Worm (Caenorhabditis elegans): Measurements from ENCODE around the gene C14A6.13.

The C14A6.13 gene

ce11 chrV:18162568-18162967 is 1.4 kb upstream of the C14A6.13 start, which contains the start of gene C14A6.12:
Gene C14A6.12 (minus strand): TSS chrV:18162668.
- TF ChIP-seq B0310.2 (tag; optimal IDR thresholded peaks at IDR 0.05) (no peak), ets-7 (tag; optimal IDR thresholded peaks at IDR 0.05) (no peak), flt-1 (GFP tag; IDR thresholded peaks at IDR 0.05) (no peak), tra-4 (tag; optimal IDR thresholded peaks at IDR 0.05) (no peak), aly-1 (tag; optimal IDR thresholded peaks at IDR 0.05) (no peak), hmg-4 (GFP tag; optimal IDR thresholded peaks at IDR 0.05) (no peak)

ce11 chrV:18158172-18158571 is 3.0 kb downstream of the C14A6.13 start:
- TF ChIP-seq hmbx-1 (tag; optimal IDR thresholded peaks at IDR 0.05) = no peak
- TF ChIP-seq tbx-37 (GFP tag; conservative IDR thresholded peaks at IDR 0.05) = no peak
- no peak for TF ChIP-seq scrt-1 (GFP tag; IDR thresholded peaks at IDR 0.05)
- no peak for TF ChIP-seq pes-1 (GFP tag; IDR thresholded peaks at IDR 0.05)
- TF ChIP-seq sea-1 (GFP tag; conservative IDR thresholded peaks at IDR 0.05) = no peak

ce11 chrV:18157707-18158106 is 3.4 kb downstream of the C14A6.13 start, which contains the start of gene clec-48:
Gene clec-48 (plus strand): TSS chrV:18158026.
- no peak for TF ChIP-seq hmbx-1 (tag; optimal IDR thresholded peaks at IDR 0.05)

ce11 chrV:18146077-18146476 is 15.1 kb downstream of the C14A6.13 start, which contains the start of gene C14A6.3:
Gene C14A6.3 (plus strand): TSS chrV:18146377.
- TF ChIP-seq pes-1 (GFP tag; IDR thresholded peaks at IDR 0.05) (no peak), scrt-1 (GFP tag; IDR thresholded peaks at IDR 0.05) (no peak), flt-1 (GFP tag; IDR thresholded peaks at IDR 0.05) (no peak), F13C5.2 (tag; optimal IDR thresholded peaks at IDR 0.05) (no peak), tra-4 (tag; optimal IDR thresholded peaks at IDR 0.05) (no peak), hnd-1 (tag; optimal IDR thresholded peaks at IDR 0.05) (no peak), sea-1 (GFP tag; conservative IDR thresholded peaks at IDR 0.05) (no peak), B0310.2 (tag; optimal IDR thresholded peaks at IDR 0.05) (no peak), ama-1 (optimal IDR thresholded peaks at IDR 0.05) (no peak), ets-7 (tag; optimal IDR thresholded peaks at IDR 0.05) (no peak), hmbx-1 (tag; optimal IDR thresholded peaks at IDR 0.05) (no peak), tbx-11 (GFP tag; IDR thresholded peaks at IDR 0.05) (no peak), ceh-13 (GFP tag; optimal IDR thresholded peaks at IDR 0.05) (no peak), hmg-4 (GFP tag; optimal IDR thresholded peaks at IDR 0.05) (no peak), aly-1 (tag; optimal IDR thresholded peaks at IDR 0.05) (no peak), ceh-36 (tag; optimal IDR thresholded peaks at IDR 0.05) (no peak), tbx-37 (GFP tag; conservative IDR thresholded peaks at IDR 0.05) (no peak)

ce11 chrV:18144442-18144841 is 16.7 kb downstream of the C14A6.13 start:
- TF ChIP-seq hnd-1 (tag; optimal IDR thresholded peaks at IDR 0.05) (no peak), hmbx-1 (tag; optimal IDR thresholded peaks at IDR 0.05) (no peak), F13C5.2 (tag; optimal IDR thresholded peaks at IDR 0.05) (no peak), aly-1 (tag; optimal IDR thresholded peaks at IDR 0.05) (no peak), sea-1 (GFP tag; conservative IDR thresholded peaks at IDR 0.05) (no peak), ama-1 (optimal IDR thresholded peaks at IDR 0.05) (no peak), ets-7 (tag; optimal IDR thresholded peaks at IDR 0.05) (no peak), B0310.2 (tag; optimal IDR thresholded peaks at IDR 0.05) (no peak), tbx-37 (GFP tag; conservative IDR thresholded peaks at IDR 0.05) (no peak), pes-1 (GFP tag; IDR thresholded peaks at IDR 0.05) (no peak), ceh-36 (tag; optimal IDR thresholded peaks at IDR 0.05) (no peak), ceh-13 (GFP tag; optimal IDR thresholded peaks at IDR 0.05) (no peak), tra-4 (tag; optimal IDR thresholded peaks at IDR 0.05) (no peak), hmg-4 (GFP tag; optimal IDR thresholded peaks at IDR 0.05) (no peak), flt-1 (GFP tag; IDR thresholded peaks at IDR 0.05) (no peak), tbx-11 (GFP tag; IDR thresholded peaks at IDR 0.05) (no peak), scrt-1 (GFP tag; IDR thresholded peaks at IDR 0.05) (no peak)

- TF ChIP-seq scrt-1 (GFP tag; IDR thresholded peaks at IDR 0.05) (no peak), ceh-36 (tag; optimal IDR thresholded peaks at IDR 0.05) (no peak), hmbx-1 (tag; optimal IDR thresholded peaks at IDR 0.05) (no peak), B0310.2 (tag; optimal IDR thresholded peaks at IDR 0.05) (no peak), hmg-4 (GFP tag; optimal IDR thresholded peaks at IDR 0.05) (no peak), sea-1 (GFP tag; conservative IDR thresholded peaks at IDR 0.05) (no peak), tbx-37 (GFP tag; conservative IDR thresholded peaks at IDR 0.05) (no peak), pes-1 (GFP tag; IDR thresholded peaks at IDR 0.05) (no peak), ceh-13 (GFP tag; optimal IDR thresholded peaks at IDR 0.05) (no peak), tbx-11 (GFP tag; IDR thresholded peaks at IDR 0.05) (no peak), tra-4 (tag; optimal IDR thresholded peaks at IDR 0.05) (no peak), ama-1 (optimal IDR thresholded peaks at IDR 0.05) (no peak)
Observed at ce11 chrV:18143445-18143844, 17.7 kb downstream of the C14A6.13 start, which contains the start of gene Y37H2A.14. Gene Y37H2A.14 (plus strand): TSS chrV:18143745.

- TF ChIP-seq tbx-37 (GFP tag; conservative IDR thresholded peaks at IDR 0.05) = no peak
- no peak for TF ChIP-seq hmbx-1 (tag; optimal IDR thresholded peaks at IDR 0.05)
- TF ChIP-seq ceh-13 (GFP tag; optimal IDR thresholded peaks at IDR 0.05) = no peak
- no peak for TF ChIP-seq flt-1 (GFP tag; IDR thresholded peaks at IDR 0.05)
Observed at ce11 chrV:18142549-18142948, 18.6 kb downstream of the C14A6.13 start, which contains the start of gene Y37H2A.13. Gene Y37H2A.13 (plus strand): TSS chrV:18142849.

- no peak for TF ChIP-seq hmg-4 (GFP tag; optimal IDR thresholded peaks at IDR 0.05)
- TF ChIP-seq flt-1 (GFP tag; IDR thresholded peaks at IDR 0.05) = no peak
- no peak for TF ChIP-seq pes-1 (GFP tag; IDR thresholded peaks at IDR 0.05)
- no peak for TF ChIP-seq hnd-1 (tag; optimal IDR thresholded peaks at IDR 0.05)
- no peak for TF ChIP-seq sea-1 (GFP tag; conservative IDR thresholded peaks at IDR 0.05)
- no peak for TF ChIP-seq scrt-1 (GFP tag; IDR thresholded peaks at IDR 0.05)
- no peak for TF ChIP-seq F13C5.2 (tag; optimal IDR thresholded peaks at IDR 0.05)
- TF ChIP-seq B0310.2 (tag; optimal IDR thresholded peaks at IDR 0.05) = no peak
- TF ChIP-seq hmbx-1 (tag; optimal IDR thresholded peaks at IDR 0.05) = no peak
- no peak for TF ChIP-seq tbx-37 (GFP tag; conservative IDR thresholded peaks at IDR 0.05)
- TF ChIP-seq tra-4 (tag; optimal IDR thresholded peaks at IDR 0.05) = no peak
- TF ChIP-seq ceh-36 (tag; optimal IDR thresholded peaks at IDR 0.05) = no peak
Observed at ce11 chrV:18141161-18141560, 20.0 kb downstream of the C14A6.13 start, which contains the start of gene Y37H2A.11. Gene Y37H2A.11 (plus strand): TSS chrV:18141461.
